Worm (Caenorhabditis elegans) whole organism, mixed stage, embryonic: Measurements from ENCODE around the gene clp-1.

Source experiments
- bed-3 ChIP-seq: fragments of 200-800 bp; sonication (Bioruptor generic); optimal IDR thresholded peaks from 3 replicates; lab custom pipeline; 2018; ENCODE audit warnings: mild to moderate bottlenecking, missing genetic modification characterization, moderate library complexity, missing compliant biosample characterization
- ceh-39 ChIP-seq: fragments of 150-350 bp; optimal IDR thresholded peaks from 2 replicates; lab custom pipeline; 2014; ENCODE audit warnings: missing biosample characterization, missing genetic modification characterization
- ceh-43 ChIP-seq: fragments of 200-800 bp; sonication (Bioruptor generic); optimal IDR thresholded peaks from 2 replicates; lab custom pipeline; 2018; ENCODE audit warnings: mild to moderate bottlenecking, missing genetic modification characterization, moderate library complexity, missing compliant biosample characterization
- ceh-83 ChIP-seq: fragments of 200-800 bp; sonication (Bioruptor generic); optimal IDR thresholded peaks from 2 replicates; lab custom pipeline; 2018; ENCODE audit warnings: mild to moderate bottlenecking, missing genetic modification characterization, missing compliant biosample characterization
- ces-1 ChIP-seq: fragments of 150-350 bp; optimal IDR thresholded peaks from 2 replicates; lab custom pipeline; 2014; ENCODE audit warnings: missing biosample characterization, missing genetic modification reagents, missing genetic modification characterization
- drap-1 ChIP-seq: fragments of 200-800 bp; sonication (Bioruptor generic); optimal IDR thresholded peaks from 3 replicates; lab custom pipeline; 2018; ENCODE audit warnings: mild to moderate bottlenecking, missing genetic modification characterization, missing compliant biosample characterization
- elt-1 ChIP-seq: sonication (generic microtip); optimal IDR thresholded peaks from 2 replicates; lab custom pipeline; 2017; ENCODE audit warnings: missing genetic modification characterization, mild to moderate bottlenecking, missing compliant biosample characterization, antibody characterized with exemption, moderate library complexity, borderline replicate concordance; ENCODE audit not compliant: insufficient read depth
- elt-3 ChIP-seq: fragments of 150-350 bp; optimal IDR thresholded peaks from 2 replicates; lab custom pipeline; 2014; ENCODE audit warnings: missing biosample characterization, missing genetic modification characterization
- ham-2 ChIP-seq: fragments of 200-800 bp; sonication (Bioruptor generic); optimal IDR thresholded peaks from 2 replicates; lab custom pipeline; 2018; ENCODE audit warnings: mild to moderate bottlenecking, missing genetic modification characterization, missing compliant biosample characterization
- hlh-1 ChIP-seq: fragments of 150-350 bp; optimal IDR thresholded peaks from 2 replicates; lab custom pipeline; 2014; ENCODE audit warnings: missing biosample characterization, missing genetic modification reagents, missing genetic modification characterization
- lin-13 ChIP-seq: fragments of 150-350 bp; optimal IDR thresholded peaks from 2 replicates; lab custom pipeline; 2014; ENCODE audit warnings: missing biosample characterization, missing genetic modification characterization
- lin-32 ChIP-seq: fragments of 200-800 bp; sonication (Bioruptor generic); optimal IDR thresholded peaks from 2 replicates; lab custom pipeline; 2018; ENCODE audit warnings: mild to moderate bottlenecking, missing genetic modification characterization, missing compliant biosample characterization
- lsy-2 ChIP-seq: fragments of 150-350 bp; optimal IDR thresholded peaks from 2 replicates; lab custom pipeline; 2014; ENCODE audit warnings: missing biosample characterization, missing genetic modification characterization
- mab-5 ChIP-seq: fragments of 150-350 bp; optimal IDR thresholded peaks from 2 replicates; lab custom pipeline; 2014; ENCODE audit warnings: missing biosample characterization, missing genetic modification characterization
- mep-1 ChIP-seq: fragments of 150-350 bp; optimal IDR thresholded peaks from 2 replicates; lab custom pipeline; 2017; ENCODE audit warnings: missing biosample characterization, missing genetic modification reagents, missing genetic modification characterization, inconsistent platforms
- mls-2 ChIP-seq: sonication (generic microtip); optimal IDR thresholded peaks from 2 replicates; lab custom pipeline; 2016; ENCODE audit warnings: mild to moderate bottlenecking, missing genetic modification characterization, moderate library complexity, missing compliant biosample characterization
- nhr-12 ChIP-seq: fragments of 150-350 bp; optimal IDR thresholded peaks from 2 replicates; lab custom pipeline; 2014; ENCODE audit warnings: missing biosample characterization, missing genetic modification characterization
- nhr-2 ChIP-seq: fragments of 150-350 bp; optimal IDR thresholded peaks from 2 replicates; lab custom pipeline; 2014; ENCODE audit warnings: missing biosample characterization, missing genetic modification characterization
- nhr-237 ChIP-seq: fragments of 150-350 bp; optimal IDR thresholded peaks from 2 replicates; lab custom pipeline; 2014; ENCODE audit warnings: missing biosample characterization, missing genetic modification characterization
- nhr-76 ChIP-seq: sonication (generic microtip); optimal IDR thresholded peaks from 2 replicates; lab custom pipeline; 2017; ENCODE audit warnings: missing biosample characterization, missing genetic modification characterization
- pha-4 ChIP-seq: fragments of 150-350 bp; optimal IDR thresholded peaks from 2 replicates; lab custom pipeline; 2018; ENCODE audit warnings: missing biosample characterization, missing genetic modification reagents, missing genetic modification characterization
- sem-2 ChIP-seq: fragments of 200-800 bp; sonication (Bioruptor generic); optimal IDR thresholded peaks from 2 replicates; lab custom pipeline; 2018; ENCODE audit warnings: mild to moderate bottlenecking, missing genetic modification characterization, missing compliant biosample characterization
- snpc-4 ChIP-seq: fragments of 150-350 bp; optimal IDR thresholded peaks from 2 replicates; lab custom pipeline; 2014; ENCODE audit warnings: missing biosample characterization, missing genetic modification characterization
- sptf-1 ChIP-seq: sonication (generic microtip); optimal IDR thresholded peaks from 2 replicates; lab custom pipeline; 2017; ENCODE audit warnings: mild to moderate bottlenecking, missing genetic modification characterization, moderate library complexity, missing compliant biosample characterization
- tbx-8 ChIP-seq: fragments of 200-800 bp; sonication (Bioruptor generic); optimal IDR thresholded peaks from 2 replicates; lab custom pipeline; 2018; ENCODE audit warnings: mild to moderate bottlenecking, missing genetic modification characterization, moderate library complexity, missing compliant biosample characterization
- unc-120 ChIP-seq: sonication (generic microtip); optimal IDR thresholded peaks from 2 replicates; lab custom pipeline; 2017; ENCODE audit warnings: missing genetic modification characterization, missing compliant biosample characterization; ENCODE audit not compliant: poor library complexity, severe bottlenecking
- unc-62 ChIP-seq: fragments of 150-350 bp; optimal IDR thresholded peaks from 2 replicates; lab custom pipeline; 2014; ENCODE audit warnings: missing biosample characterization, missing genetic modification reagents, missing genetic modification characterization
- zip-8 ChIP-seq: fragments of 150-350 bp; optimal IDR thresholded peaks from 2 replicates; lab custom pipeline; 2014; ENCODE audit warnings: missing biosample characterization, missing genetic modification characterization
- ztf-11 ChIP-seq: fragments of 150-350 bp; optimal IDR thresholded peaks from 2 replicates; lab custom pipeline; 2014; ENCODE audit warnings: missing biosample characterization, missing genetic modification characterization

The clp-1 gene

DNA sequence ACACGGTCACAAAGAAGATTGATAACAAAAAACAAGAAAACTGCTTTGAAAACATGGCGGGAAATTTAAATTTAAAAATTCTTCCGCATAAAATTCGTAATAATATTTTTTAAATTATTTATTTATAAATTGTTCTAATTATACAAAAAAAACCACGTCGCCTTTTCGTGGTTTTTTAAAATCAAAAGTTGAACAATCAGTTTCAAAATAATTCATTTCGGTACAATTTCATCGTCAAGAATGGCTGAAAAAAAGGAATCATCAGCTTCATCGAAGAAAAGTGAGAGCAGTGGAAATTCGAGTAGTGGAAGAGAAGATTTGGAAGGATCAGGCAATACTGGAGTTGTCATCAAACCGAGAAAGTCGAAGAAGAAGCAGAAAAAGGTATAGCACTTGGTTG, 10.6 kb upstream of the clp-1 start, which contains the start of the genes F54H12.8 and F54H12.7:
Gene F54H12.8, minus strand, starts transcription at position 101 of the 400 bp plus-strand sequence.
Gene F54H12.7, plus strand, starts transcription at position 229 of the 400 bp plus-strand sequence.
- TF ChIP-seq mls-2 (tag; lab: Kevin White, UChicago) (no peak), mab-5 (tag; lab: Kevin White, UChicago) (no peak)

DNA sequence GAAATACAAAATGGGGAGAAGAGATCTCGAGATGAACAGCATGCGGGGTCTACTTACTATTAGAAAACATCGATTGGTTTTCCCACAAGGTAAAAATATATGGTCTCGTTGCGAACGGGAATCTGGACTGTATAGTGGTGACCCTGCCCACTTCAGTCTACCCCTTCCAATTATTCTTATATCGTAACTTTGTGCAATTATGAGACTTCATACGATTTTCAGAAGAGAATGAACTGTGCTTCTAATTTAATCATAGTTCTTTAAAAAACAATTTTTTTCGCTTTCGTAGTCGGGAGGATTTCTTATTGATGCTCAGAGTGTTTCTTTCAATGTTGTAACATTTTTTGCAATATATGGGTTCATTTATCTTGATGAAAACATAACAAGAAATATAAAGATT, 7.7 kb upstream of the clp-1 start, which contains the start of gene F54H12.5:
Gene F54H12.5, minus strand, starts transcription at position 101 of the 400 bp plus-strand sequence.
- TF ChIP-seq nhr-12 (tag; lab: Kevin White, UChicago) (no peak), ceh-39 (tag; lab: Kevin White, UChicago) (peak; percentile 27)
- TF ChIP-seq, all 35 proteins: peak for 1

DNA sequence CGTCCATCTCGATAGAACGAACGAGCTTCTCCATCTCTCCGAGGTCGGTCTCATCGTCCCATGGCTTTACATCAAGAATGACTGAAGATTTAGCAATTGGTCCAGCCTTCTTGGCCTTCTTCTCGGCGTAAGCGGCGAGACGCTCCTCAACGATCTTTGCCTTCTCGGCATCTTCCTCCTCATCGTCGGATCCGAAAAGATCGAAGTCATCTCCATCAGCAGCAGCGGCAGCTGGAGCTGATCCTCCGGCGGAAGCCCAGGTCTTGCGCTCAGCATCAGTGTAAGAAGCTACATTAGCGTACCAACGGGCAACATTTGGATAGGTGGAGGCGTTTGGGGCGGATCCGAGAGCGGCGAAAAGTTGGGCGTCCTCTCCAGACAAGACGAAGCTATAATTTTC, 7.1 kb upstream of the clp-1 start:
- TF ChIP-seq mab-5 (tag; lab: Kevin White, UChicago) (no peak), bed-3 (GFP tag; lab: Kevin White, UChicago) (no peak), nhr-2 (tag; lab: Kevin White, UChicago) (no peak)

DNA sequence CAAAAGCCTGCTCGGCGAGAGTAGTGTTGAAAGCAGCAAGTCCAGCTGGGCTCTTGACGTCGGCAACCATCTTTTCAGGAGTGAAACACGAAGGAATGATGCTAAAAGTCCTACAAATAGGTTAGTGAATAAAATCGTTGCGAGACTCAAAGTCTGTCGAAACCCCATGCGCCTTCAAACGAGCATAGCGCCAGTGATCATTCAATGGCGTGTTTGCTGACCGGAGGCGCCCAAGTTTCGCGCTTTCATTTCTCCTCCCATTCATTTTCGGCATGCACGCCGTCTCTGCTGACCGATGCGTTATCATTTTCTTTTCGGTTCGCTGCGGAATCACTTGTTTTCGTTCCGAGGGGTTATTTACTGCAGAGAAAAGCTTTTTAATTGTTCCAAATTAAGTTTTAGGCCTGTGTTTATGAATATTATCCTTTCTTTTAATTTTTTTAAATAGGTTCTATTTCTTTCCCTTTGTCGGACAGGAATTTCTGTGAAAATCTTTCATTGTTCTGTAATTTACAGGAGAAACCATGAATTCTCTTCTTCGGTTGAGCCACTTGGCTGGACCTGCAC, 6.5 kb upstream of the clp-1 start, which contains the start of the genes eef-1B.1 and aco-2:
Gene eef-1B.1, minus strand, starts transcription at position 186 of the 567 bp plus-strand sequence.
Gene aco-2, plus strand, starts transcription at position 517 of the 567 bp plus-strand sequence.
- TF ChIP-seq sptf-1 (tag; lab: Kevin White, UChicago) (no peak), mls-2 (tag; lab: Kevin White, UChicago) (no peak), zip-8 (tag; lab: Kevin White, UChicago) (no peak), ceh-39 (tag; lab: Kevin White, UChicago) (no peak), lsy-2 (tag; lab: Kevin White, UChicago) (peak; percentile 80), ztf-11 (tag; lab: Kevin White, UChicago) (no peak), ceh-43 (no peak), lin-32 (GFP tag; lab: Kevin White, UChicago) (no peak), pha-4 (tag; lab: Kevin White, UChicago) (peak; percentile 67), ces-1 (peak; percentile 33), nhr-2 (tag; lab: Kevin White, UChicago) (no peak), snpc-4 (no peak), mep-1 (tag; lab: Kevin White, UChicago) (peak; percentile 30), nhr-12 (tag; lab: Kevin White, UChicago) (no peak), hlh-1 (tag; lab: Kevin White, UChicago) (peak; percentile 28), nhr-237 (tag; lab: Kevin White, UChicago) (peak; percentile 28), lin-13 (tag; lab: Kevin White, UChicago) (peak; percentile 43), drap-1 (GFP tag; lab: Kevin White, UChicago) (peak; percentile 22), nhr-76 (tag; lab: Kevin White, UChicago) (no peak), ceh-83 (GFP tag; lab: Kevin White, UChicago) (no peak), unc-62 (peak; percentile 6)
- TF ChIP-seq, all 35 proteins: peak for 9

DNA sequence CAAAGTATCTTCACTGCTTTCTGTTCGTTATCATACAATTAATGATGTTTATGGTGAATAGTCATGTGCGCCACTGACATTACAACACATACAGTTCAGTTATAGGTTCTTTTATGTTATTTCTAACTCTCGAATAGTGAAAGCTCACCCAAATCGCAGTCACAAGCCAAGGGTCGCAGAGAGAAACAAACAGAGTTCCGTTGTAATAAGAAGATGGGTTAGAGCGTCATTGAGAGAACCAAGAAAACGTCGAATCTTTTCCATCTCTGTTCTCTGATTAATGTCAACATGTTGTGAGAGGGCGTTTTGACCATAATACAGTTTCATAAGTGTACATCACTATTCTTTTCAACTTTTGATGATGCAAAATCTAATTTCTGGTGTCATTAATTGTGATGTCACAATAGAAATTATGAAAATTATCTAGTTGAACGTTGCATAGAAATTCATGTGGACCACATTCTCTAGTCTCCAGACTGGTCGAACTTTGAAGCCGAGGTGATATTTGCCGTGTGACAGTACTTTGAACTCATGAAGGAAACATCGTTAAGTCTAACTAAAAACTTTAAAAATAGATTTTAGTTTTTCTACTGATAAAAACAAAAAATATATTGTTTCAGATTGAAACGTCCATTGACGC, 5.7 kb upstream of the clp-1 start:
- TF ChIP-seq zip-8 (tag; lab: Kevin White, UChicago): no peak
- TF ChIP-seq unc-120 (tag; lab: Kevin White, UChicago): no peak

DNA sequence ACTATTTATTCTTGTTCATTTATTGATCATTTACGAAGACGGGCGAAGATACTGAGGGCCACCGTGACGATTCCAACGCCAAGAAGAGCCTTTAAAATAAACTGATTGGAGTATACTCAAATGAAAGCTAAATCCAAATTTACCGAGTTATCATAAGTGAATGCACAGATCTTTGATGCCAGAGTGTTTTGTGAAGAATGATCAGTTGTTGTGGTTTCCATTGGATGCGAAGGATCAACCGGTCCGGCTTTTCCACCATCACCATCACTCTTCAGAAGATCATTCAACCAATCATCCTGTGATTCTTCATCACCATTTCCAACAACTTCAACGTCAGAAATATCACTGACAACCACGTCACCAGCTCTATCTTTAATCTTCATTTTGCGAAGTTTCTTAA, 2.5 kb upstream of the clp-1 start:
- no peak for TF ChIP-seq pha-4 (tag; lab: Kevin White, UChicago)
- TF ChIP-seq nhr-76 (tag; lab: Kevin White, UChicago): no peak
- no peak for TF ChIP-seq nhr-2 (tag; lab: Kevin White, UChicago)
- no peak for TF ChIP-seq elt-1
- no peak for TF ChIP-seq drap-1 (GFP tag; lab: Kevin White, UChicago)
- no peak for TF ChIP-seq snpc-4
- no peak for TF ChIP-seq sptf-1 (tag; lab: Kevin White, UChicago)
- TF ChIP-seq ham-2 (GFP tag; lab: Kevin White, UChicago): no peak
- no peak for TF ChIP-seq nhr-12 (tag; lab: Kevin White, UChicago)
- no peak for TF ChIP-seq mab-5 (tag; lab: Kevin White, UChicago)
- no peak for TF ChIP-seq sem-2 (GFP tag; lab: Kevin White, UChicago)
- TF ChIP-seq tbx-8 (GFP tag; lab: Kevin White, UChicago): no peak
- no peak for TF ChIP-seq lsy-2 (tag; lab: Kevin White, UChicago)
- TF ChIP-seq elt-3 (tag; lab: Kevin White, UChicago): no peak
- no peak for TF ChIP-seq mep-1 (tag; lab: Kevin White, UChicago)
- TF ChIP-seq unc-62: no peak
- TF ChIP-seq mls-2 (tag; lab: Kevin White, UChicago): no peak
- TF ChIP-seq ceh-83 (GFP tag; lab: Kevin White, UChicago): no peak
- TF ChIP-seq, all 35 proteins: peak for 0
